Fruit fly (Drosophila melanogaster) whole organism, embryonic: ENCODE data around the gene Tim13.

ENCODE experiments used
- Atf6 ChIP-seq: fragments of 200-800 bp; sonication (Bioruptor generic); IDR thresholded peaks from 2 replicates; pipeline ENCODE4 v1.3.6; 2022; ENCODE audit warnings: missing biosample characterization, missing genetic modification characterization
- BEAF-32 ChIP-seq: fragments of 200-800 bp; sonication (Bioruptor generic); optimal IDR thresholded peaks from 3 replicates; lab custom pipeline; 2017; ENCODE audit warnings: missing biosample characterization, missing genetic modification characterization, mild to moderate bottlenecking, moderate library complexity, missing genetic modification reagents
- CG15269 ChIP-seq: fragments of 200-800 bp; sonication (Bioruptor generic); optimal IDR thresholded peaks from 2 replicates; lab custom pipeline; 2018; ENCODE audit warnings: missing biosample characterization, mild to moderate bottlenecking, missing genetic modification characterization, moderate library complexity
- CG15696 ChIP-seq: fragments of 200-800 bp; sonication (Bioruptor generic); optimal IDR thresholded peaks from 2 replicates; lab custom pipeline; 2019; ENCODE audit warnings: missing biosample characterization, mild to moderate bottlenecking, missing genetic modification characterization, moderate library complexity
- CG1647 ChIP-seq: fragments of 200-800 bp; sonication (Bioruptor generic); optimal IDR thresholded peaks from 3 replicates; lab custom pipeline; 2016; ENCODE audit warnings: missing biosample characterization, missing genetic modification characterization
- CG16779 ChIP-seq: fragments of 200-800 bp; sonication (Bioruptor generic); IDR thresholded peaks from 2 replicates; pipeline ENCODE4 v1.3.6; 2022; ENCODE audit warnings: missing biosample characterization, missing genetic modification characterization
- CG16813 ChIP-seq: fragments of 200-800 bp; sonication (Bioruptor generic); IDR thresholded peaks from 3 replicates; pipeline ENCODE4 v1.3.6; 2022; ENCODE audit warnings: missing biosample characterization, missing genetic modification characterization; ENCODE audit not compliant: partially characterized antibody
- CG17385 ChIP-seq: fragments of 200-800 bp; sonication (Bioruptor generic); optimal IDR thresholded peaks from 3 replicates; lab custom pipeline; 2018; ENCODE audit warnings: missing biosample characterization, mild to moderate bottlenecking, missing genetic modification characterization
- CG1832 ChIP-seq: fragments of 200-800 bp; sonication (Bioruptor generic); optimal IDR thresholded peaks from 2 replicates; lab custom pipeline; 2017; ENCODE audit warnings: missing biosample characterization, mild to moderate bottlenecking, missing genetic modification characterization, inconsistent platforms
- CG8388 ChIP-seq: fragments of 200-800 bp; sonication (Bioruptor generic); optimal IDR thresholded peaks from 2 replicates; lab custom pipeline; 2019; ENCODE audit warnings: missing biosample characterization, mild to moderate bottlenecking, missing genetic modification characterization, moderate library complexity
- CG9876 ChIP-seq: fragments of 200-800 bp; sonication (Bioruptor generic); optimal IDR thresholded peaks from 2 replicates; lab custom pipeline; 2016; ENCODE audit warnings: missing biosample characterization, missing genetic modification characterization
- Ets65A ChIP-seq: fragments of 200-800 bp; sonication (Bioruptor generic); peaks from one replicate; lab custom pipeline; 2016; ENCODE audit warnings: missing biosample characterization, missing genetic modification characterization
- Fer2 ChIP-seq: fragments of 200-800 bp; sonication (Bioruptor generic); optimal IDR thresholded peaks from 2 replicates; lab custom pipeline; 2018; ENCODE audit warnings: missing biosample characterization, mild to moderate bottlenecking, missing genetic modification characterization, moderate library complexity
- Fer3 ChIP-seq: fragments of 200-800 bp; sonication (Bioruptor generic); optimal IDR thresholded peaks from 2 replicates; lab custom pipeline; 2018; ENCODE audit warnings: missing biosample characterization, mild to moderate bottlenecking, missing genetic modification characterization, moderate library complexity
- Jarid2 ChIP-seq: fragments of 200-800 bp; sonication (Bioruptor generic); optimal IDR thresholded peaks from 3 replicates; lab custom pipeline; 2017; ENCODE audit warnings: mild to moderate bottlenecking, missing biosample characterization, missing genetic modification reagents, missing genetic modification characterization
- Med ChIP-seq: fragments of 200-800 bp; sonication (Bioruptor generic); peaks from one replicate; lab custom pipeline; 2016; ENCODE audit warnings: missing biosample characterization, missing genetic modification characterization, mild to moderate bottlenecking, inconsistent platforms, moderate library complexity
- Oli ChIP-seq: fragments of 200-800 bp; sonication (Bioruptor generic); optimal IDR thresholded peaks from 2 replicates; lab custom pipeline; 2018; ENCODE audit warnings: missing biosample characterization, mild to moderate bottlenecking, missing genetic modification characterization, moderate library complexity
- Sox100B ChIP-seq: fragments of 200-800 bp; sonication (Bioruptor generic); optimal IDR thresholded peaks from 3 replicates; lab custom pipeline; 2018; ENCODE audit warnings: missing biosample characterization, mild to moderate bottlenecking, missing genetic modification characterization
- al ChIP-seq: fragments of 200-800 bp; sonication (Bioruptor generic); IDR thresholded peaks from 2 replicates; pipeline ENCODE4 v1.3.6; 2022; ENCODE audit warnings: missing biosample characterization, missing genetic modification characterization
- ara ChIP-seq: fragments of 200-800 bp; sonication (Bioruptor generic); IDR thresholded peaks from 2 replicates; pipeline ENCODE4 v1.3.6; 2022; ENCODE audit warnings: missing biosample characterization, missing genetic modification characterization
- ash1 ChIP-seq: fragments of 200-800 bp; sonication (Bioruptor generic); optimal IDR thresholded peaks from 2 replicates; lab custom pipeline; 2018; ENCODE audit warnings: missing biosample characterization, mild to moderate bottlenecking, missing genetic modification characterization
- ato ChIP-seq: fragments of 200-800 bp; sonication (Bioruptor generic); IDR thresholded peaks from 2 replicates; pipeline ENCODE4 v1.3.6; 2022; ENCODE audit warnings: missing biosample characterization, missing genetic modification characterization; ENCODE audit not compliant: partially characterized antibody
- cad ChIP-seq: fragments of >200 bp; optimal IDR thresholded peaks from 2 replicates; lab custom pipeline; 2017; ENCODE audit warnings: missing biosample characterization, missing genetic modification characterization
- cg ChIP-seq: fragments of 200-800 bp; sonication (Bioruptor generic); optimal IDR thresholded peaks from 3 replicates; lab custom pipeline; 2019; ENCODE audit warnings: missing biosample characterization, mild to moderate bottlenecking, missing genetic modification characterization, moderate library complexity
- croc ChIP-seq: fragments of 200-800 bp; sonication (Bioruptor generic); conservative IDR thresholded peaks from 3 replicates; pipeline ENCODE4 v1.3.6; 2022; ENCODE audit warnings: missing biosample characterization, missing genetic modification characterization
- crol ChIP-seq: fragments of 200-800 bp; sonication (Bioruptor generic); IDR thresholded peaks from 2 replicates; pipeline ENCODE4 v1.3.6; 2022; ENCODE audit warnings: missing biosample characterization, missing genetic modification characterization
- ewg ChIP-seq: fragments of 200-800 bp; sonication (Bioruptor generic); optimal IDR thresholded peaks from 3 replicates; lab custom pipeline; 2017; ENCODE audit warnings: mild to moderate bottlenecking, missing biosample characterization, missing genetic modification reagents, missing genetic modification characterization
- fd64A ChIP-seq: fragments of 200-800 bp; sonication (Bioruptor generic); optimal IDR thresholded peaks from 3 replicates; lab custom pipeline; 2018; ENCODE audit warnings: missing biosample characterization, mild to moderate bottlenecking, missing genetic modification characterization
- gcm ChIP-seq: fragments of 200-800 bp; sonication (Bioruptor generic); optimal IDR thresholded peaks from 2 replicates; lab custom pipeline; 2019; ENCODE audit warnings: missing biosample characterization, mild to moderate bottlenecking, missing genetic modification characterization, moderate library complexity
- h ChIP-seq: fragments of >200 bp; optimal IDR thresholded peaks from 2 replicates; lab custom pipeline; 2017
- inv ChIP-seq: fragments of 200-800 bp; sonication (Bioruptor generic); IDR thresholded peaks from 2 replicates; pipeline ENCODE4 v1.3.6; 2022; ENCODE audit warnings: missing biosample characterization, missing genetic modification characterization; ENCODE audit not compliant: partially characterized antibody
- jing ChIP-seq: fragments of 200-800 bp; sonication (Bioruptor generic); optimal IDR thresholded peaks from 2 replicates; lab custom pipeline; 2018; ENCODE audit warnings: missing biosample characterization, mild to moderate bottlenecking, missing genetic modification characterization
- lov ChIP-seq, 2 experiments: fragments of 200-800 bp in 1 of 2; fragments of >200 bp in 1 of 2; sonication (Bioruptor generic) in 1 of 2; IDR thresholded peaks in 1 of 2; optimal IDR thresholded peaks in 1 of 2; 2 replicates in 1 of 2; 3 replicates in 1 of 2; pipeline versions ENCODE4 v1.3.6 to Lab custom; 2017 to 2022; ENCODE audit warnings: missing biosample characterization in 1 of 2, missing genetic modification characterization in 1 of 2
- nom ChIP-seq: fragments of 200-800 bp; sonication (Bioruptor generic); optimal IDR thresholded peaks from 2 replicates; lab custom pipeline; 2017; ENCODE audit warnings: missing biosample characterization, missing genetic modification characterization, mild to moderate bottlenecking, moderate library complexity, missing genetic modification reagents
- onecut ChIP-seq: fragments of 200-800 bp; sonication (Bioruptor generic); IDR thresholded peaks from 2 replicates; pipeline ENCODE4 v1.3.6; 2022; ENCODE audit warnings: missing biosample characterization, missing genetic modification characterization
- pho ChIP-seq: fragments of 200-800 bp; sonication (Bioruptor generic); optimal IDR thresholded peaks from 2 replicates; lab custom pipeline; 2016; ENCODE audit warnings: missing biosample characterization, missing genetic modification characterization
- pros ChIP-seq: fragments of 200-800 bp; sonication (Bioruptor generic); optimal IDR thresholded peaks from 3 replicates; lab custom pipeline; 2019; ENCODE audit warnings: missing biosample characterization, mild to moderate bottlenecking, missing genetic modification characterization, moderate library complexity
- pzg ChIP-seq: fragments of 200-800 bp; sonication (Bioruptor generic); optimal IDR thresholded peaks from 3 replicates; lab custom pipeline; 2018; ENCODE audit warnings: missing biosample characterization, mild to moderate bottlenecking, missing genetic modification characterization, moderate library complexity
- shn ChIP-seq: fragments of 200-800 bp; sonication (Bioruptor generic); optimal IDR thresholded peaks from 3 replicates; lab custom pipeline; 2016; ENCODE audit warnings: missing biosample characterization, missing genetic modification characterization
- so ChIP-seq: fragments of 200-800 bp; sonication (Bioruptor generic); IDR thresholded peaks from 3 replicates; pipeline ENCODE4 v1.3.6; 2022; ENCODE audit warnings: missing biosample characterization, missing genetic modification characterization
- sr ChIP-seq: fragments of 200-800 bp; sonication (Bioruptor generic); IDR thresholded peaks from 3 replicates; pipeline ENCODE4 v1.3.6; 2022; ENCODE audit warnings: missing biosample characterization, missing genetic modification characterization
- tap ChIP-seq: fragments of 200-800 bp; optimal IDR thresholded peaks from 3 replicates; lab custom pipeline; 2019; ENCODE audit warnings: missing biosample characterization, mild to moderate bottlenecking, missing genetic modification characterization, moderate library complexity
- toy ChIP-seq: fragments of 200-800 bp; sonication (Bioruptor generic); IDR thresholded peaks from 2 replicates; pipeline ENCODE4 v1.3.6; 2022; ENCODE audit warnings: missing biosample characterization, missing genetic modification characterization
- trem ChIP-seq: fragments of 200-800 bp; optimal IDR thresholded peaks from 3 replicates; lab custom pipeline; 2019; ENCODE audit warnings: missing biosample characterization, mild to moderate bottlenecking, missing genetic modification characterization, moderate library complexity
- usp ChIP-seq: fragments of >200 bp; optimal IDR thresholded peaks from 2 replicates; lab custom pipeline; 2017; ENCODE audit warnings: missing biosample characterization, missing genetic modification characterization
- vnd ChIP-seq: fragments of 200-800 bp; sonication (Bioruptor generic); IDR thresholded peaks from 3 replicates; pipeline ENCODE4 v1.3.6; 2022; ENCODE audit warnings: missing biosample characterization, missing genetic modification characterization; ENCODE audit not compliant: partially characterized antibody
- z ChIP-seq: fragments of 200-800 bp; sonication (Bioruptor generic); IDR thresholded peaks from 3 replicates; pipeline ENCODE4 v1.3.6; 2022; ENCODE audit warnings: missing biosample characterization, missing genetic modification characterization
- zfh2 ChIP-seq: fragments of 200-800 bp; sonication (Bioruptor generic); optimal IDR thresholded peaks from 2 replicates; lab custom pipeline; 2016; ENCODE audit warnings: missing biosample characterization, missing genetic modification characterization

Tim13 gene

DNA sequence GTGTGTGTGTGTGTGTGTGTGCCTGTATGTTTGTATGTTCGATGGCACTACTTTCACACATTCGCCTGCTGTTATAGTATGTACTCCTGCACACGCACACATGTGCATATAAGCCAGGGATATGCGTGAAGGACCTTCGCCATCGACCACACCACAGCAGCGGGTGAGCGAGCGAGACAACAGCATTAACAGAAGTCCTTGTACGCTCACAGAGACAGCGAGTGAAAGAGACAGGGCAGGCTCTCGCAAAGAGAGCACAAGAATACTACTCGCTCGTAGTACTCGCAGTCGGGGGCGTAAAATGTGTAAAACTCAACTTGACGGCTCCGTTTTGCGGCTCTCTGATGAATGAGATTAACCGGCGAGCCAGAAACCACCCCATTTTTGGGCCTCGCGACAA lies 9.4 kb downstream of the Tim13 start (continued):
- TF ChIP-seq nom (GFP tag; lab: Kevin White, UChicago) (no peak), gcm (no peak), CG15696 (tag; lab: Kevin White, UChicago) (no peak), ato (GFP tag; lab: Robert Waterston, UW) (no peak), CG17385 (no peak), h (lab: Kevin White, UChicago) (no peak), crol (peak; percentile 44; the same call in 1 of the 2 replicates), Fer2 (tag; lab: Kevin White, UChicago) (no peak), al (GFP tag; lab: Robert Waterston, UW) (no peak), ash1 (no peak), onecut (GFP tag; lab: Robert Waterston, UW) (peak; percentile 69), ewg (GFP tag; lab: Kevin White, UChicago) (no peak), so (GFP tag; lab: Robert Waterston, UW) (no peak), Jarid2 (GFP tag; lab: Kevin White, UChicago) (no peak), pros (peak; percentile 68), Fer3 (no peak), zfh2 (GFP tag; lab: Kevin White, UChicago) (no peak), pzg (GFP tag; lab: Kevin White, UChicago) (no peak), Oli (tag; lab: Kevin White, UChicago) (no peak), CG16813 (GFP tag; lab: Robert Waterston, UW) (no peak), Med (GFP tag; lab: Kevin White, UChicago) (peak; percentile 27), croc (no peak), sr (GFP tag; lab: Robert Waterston, UW) (no peak), tap (tag; lab: Kevin White, UChicago) (no peak), inv (GFP tag; lab: Robert Waterston, UW) (no peak), CG15269 (no peak), shn (GFP tag; lab: Kevin White, UChicago) (no peak), usp (GFP tag; lab: Kevin White, UChicago) (no peak), CG1832 (GFP tag; lab: Kevin White, UChicago) (peak; percentile 77), pho (GFP tag; lab: Kevin White, UChicago) (no peak), Atf6 (no peak), toy (GFP tag; lab: Robert Waterston, UW) (no peak), cad (GFP tag; lab: Kevin White, UChicago) (no peak), vnd (GFP tag; lab: Robert Waterston, UW) (no peak), ara (GFP tag; lab: Robert Waterston, UW) (no peak), CG9876 (GFP tag; lab: Kevin White, UChicago) (no peak), CG16779 (GFP tag; lab: Robert Waterston, UW) (no peak), CG8388 (GFP tag; lab: Kevin White, UChicago) (no peak), Sox100B (GFP tag; lab: Kevin White, UChicago) (no peak), cg (GFP tag; lab: Kevin White, UChicago) (peak; percentile 77), Ets65A (GFP tag; lab: Kevin White, UChicago) (peak; percentile 54), lov (optimal IDR thresholded peaks at IDR 0.05; lab: Kevin White, UChicago) (no peak), lov (GFP tag; IDR thresholded peaks at IDR 0.05; lab: Robert Waterston, UW) (no peak), trem (tag; lab: Kevin White, UChicago) (peak; percentile 52), z (GFP tag; lab: Robert Waterston, UW) (peak; percentile 82), jing (GFP tag; lab: Kevin White, UChicago) (no peak), fd64A (no peak), CG1647 (no peak), BEAF-32 (GFP tag; lab: Kevin White, UChicago) (no peak)
